Worm (Caenorhabditis elegans) whole organism, late embryonic: ENCODE measurements around the gene T25D3.4.

ENCODE experiments used
- ama-1 ChIP-seq: fragments of 150-350 bp; optimal IDR thresholded peaks from 2 replicates; lab custom pipeline; 2014
- dve-1 ChIP-seq: sonication (generic microtip); optimal IDR thresholded peaks from 2 replicates; lab custom pipeline; 2017; ENCODE audit warnings: antibody characterized with exemption, mild to moderate bottlenecking, missing genetic modification characterization, missing compliant biosample characterization
- eyg-1 ChIP-seq: sonication (generic microtip); optimal IDR thresholded peaks from 2 replicates; lab custom pipeline; 2016; ENCODE audit warnings: missing genotype, missing genetic modification characterization, missing compliant biosample characterization
- nfya-1 ChIP-seq: sonication (generic microtip); optimal IDR thresholded peaks from 2 replicates; lab custom pipeline; 2017; ENCODE audit warnings: missing genetic modification characterization, mild to moderate bottlenecking, missing compliant biosample characterization, antibody characterized with exemption, moderate library complexity
- npax-4 ChIP-seq: sonication (generic microtip); optimal IDR thresholded peaks from 2 replicates; lab custom pipeline; 2016; ENCODE audit warnings: missing genetic modification characterization, missing compliant biosample characterization
- pat-9 ChIP-seq: fragments of 200-800 bp; sonication (Bioruptor generic); optimal IDR thresholded peaks from 2 replicates; lab custom pipeline; 2018; ENCODE audit warnings: mild to moderate bottlenecking, missing genetic modification characterization, moderate library complexity, missing compliant biosample characterization
- pha-4 ChIP-seq: fragments of 150-350 bp; optimal IDR thresholded peaks from 2 replicates; lab custom pipeline; 2018; ENCODE audit warnings: missing biosample characterization, missing genetic modification reagents, missing genetic modification characterization
- pros-1 ChIP-seq: fragments of 150-350 bp; optimal IDR thresholded peaks from 2 replicates; lab custom pipeline; 2014; ENCODE audit warnings: missing biosample characterization, missing genetic modification reagents, missing genetic modification characterization
- unc-55 ChIP-seq: sonication (generic microtip); optimal IDR thresholded peaks from 2 replicates; lab custom pipeline; 2017; ENCODE audit warnings: missing biosample characterization, missing genetic modification reagents, missing genetic modification characterization

- no peak for TF ChIP-seq nfya-1 (tag; lab: Kevin White, UChicago)
- TF ChIP-seq pat-9 = no peak
- no peak for TF ChIP-seq pros-1 (tag; lab: Kevin White, UChicago)
- no peak for TF ChIP-seq pha-4 (tag; lab: Kevin White, UChicago)
- TF ChIP-seq eyg-1 = no peak
- no peak for TF ChIP-seq dve-1
- TF ChIP-seq ama-1 = no peak
- TF ChIP-seq unc-55 (GFP tag; lab: Kevin White, UChicago) = no peak
- TF ChIP-seq npax-4 (tag; lab: Kevin White, UChicago) = no peak
Observed at ce11 chrII:158004-158731, 11.1 kb downstream of the T25D3.4 start.
